Fruit fly (Drosophila melanogaster) whole organism, embryonic: ENCODE results near the gene RhoGAP100F.

Source experiments
- Awh ChIP-seq: fragments of 200-800 bp; sonication (Bioruptor generic); IDR thresholded peaks from 2 replicates; pipeline ENCODE4, ENCODE4 v1.3.6; 2022; ENCODE audit warnings: missing biosample characterization, missing genetic modification characterization
- B-H1 ChIP-seq: fragments of 200-800 bp; sonication (Bioruptor generic); IDR thresholded peaks from 3 replicates; pipeline ENCODE4 v1.3.6; 2022; ENCODE audit warnings: missing biosample characterization, missing genetic modification characterization
- Blimp-1 ChIP-seq: fragments of 200-800 bp; sonication (Bioruptor generic); optimal IDR thresholded peaks from 3 replicates; lab custom pipeline; 2018; ENCODE audit warnings: missing biosample characterization, missing genetic modification characterization, mild to moderate bottlenecking, moderate library complexity, missing genetic modification reagents
- CG11085 ChIP-seq: fragments of 200-800 bp; sonication (Bioruptor generic); IDR thresholded peaks from 2 replicates; pipeline ENCODE4 v1.3.6; 2022; ENCODE audit warnings: missing biosample characterization, missing genetic modification characterization
- CG11456 ChIP-seq: fragments of 200-800 bp; sonication (Bioruptor generic); IDR thresholded peaks from 3 replicates; pipeline ENCODE4 v1.3.6; 2022; ENCODE audit warnings: missing biosample characterization, missing genetic modification characterization
- CG12659 ChIP-seq: fragments of 200-800 bp; sonication (Bioruptor generic); optimal IDR thresholded peaks from 3 replicates; lab custom pipeline; 2017; ENCODE audit warnings: mild to moderate bottlenecking, missing biosample characterization, missing genetic modification reagents, missing genetic modification characterization
- CG13624 ChIP-seq: fragments of 200-800 bp; sonication (Bioruptor generic); optimal IDR thresholded peaks from 2 replicates; lab custom pipeline; 2016; ENCODE audit warnings: missing biosample characterization, missing genetic modification characterization
- CG14441 ChIP-seq: fragments of 200-800 bp; sonication (Bioruptor generic); IDR thresholded peaks from 2 replicates; pipeline ENCODE4 v1.3.6; 2022; ENCODE audit warnings: missing biosample characterization, missing genetic modification characterization
- CG14710 ChIP-seq: fragments of 200-800 bp; sonication (Bioruptor generic); optimal IDR thresholded peaks from 3 replicates; lab custom pipeline; 2019; ENCODE audit warnings: missing biosample characterization, mild to moderate bottlenecking, missing genetic modification characterization, moderate library complexity
- CG15269 ChIP-seq: fragments of 200-800 bp; sonication (Bioruptor generic); optimal IDR thresholded peaks from 2 replicates; lab custom pipeline; 2018; ENCODE audit warnings: missing biosample characterization, mild to moderate bottlenecking, missing genetic modification characterization, moderate library complexity
- CG17328 ChIP-seq: fragments of 200-800 bp; sonication (Bioruptor generic); IDR thresholded peaks from 2 replicates; pipeline ENCODE4 v1.3.6; 2022; ENCODE audit warnings: missing biosample characterization, missing genetic modification characterization
- CG17361 ChIP-seq: fragments of 200-800 bp; sonication (Bioruptor generic); IDR thresholded peaks from 3 replicates; pipeline ENCODE4 v1.3.6; 2022; ENCODE audit warnings: missing biosample characterization, missing genetic modification characterization
- CG32767 ChIP-seq: fragments of 200-800 bp; sonication (Bioruptor generic); IDR thresholded peaks from 2 replicates; pipeline ENCODE4 v1.3.6; 2022; ENCODE audit warnings: missing biosample characterization, missing genetic modification characterization
- CG32772 ChIP-seq: fragments of 200-800 bp; sonication (Bioruptor generic); IDR thresholded peaks from 2 replicates; pipeline ENCODE4 v1.3.6; 2022; ENCODE audit warnings: missing biosample characterization, missing genetic modification characterization
- CG4360 ChIP-seq: fragments of 200-800 bp; sonication (Bioruptor generic); IDR thresholded peaks from 2 replicates; pipeline ENCODE4 v1.3.6; 2022; ENCODE audit warnings: missing biosample characterization, missing genetic modification characterization
- CG8089 ChIP-seq: fragments of 200-800 bp; sonication (Bioruptor generic); optimal IDR thresholded peaks from 3 replicates; lab custom pipeline; 2016; ENCODE audit warnings: missing biosample characterization, missing genetic modification characterization
- CG8359 ChIP-seq: fragments of 200-800 bp; sonication (Bioruptor generic); optimal IDR thresholded peaks from 2 replicates; lab custom pipeline; 2017; ENCODE audit warnings: missing biosample characterization, mild to moderate bottlenecking, missing genetic modification characterization, borderline replicate concordance
- CTCF ChIP-seq: fragments of 200-800 bp; sonication (Bioruptor generic); optimal IDR thresholded peaks from 2 replicates; lab custom pipeline; 2017; ENCODE audit warnings: missing biosample characterization, mild to moderate bottlenecking, missing genetic modification characterization, moderate library complexity
- D19B ChIP-seq: fragments of 200-800 bp; sonication (Bioruptor generic); optimal IDR thresholded peaks from 2 replicates; lab custom pipeline; 2017; ENCODE audit warnings: missing biosample characterization, mild to moderate bottlenecking, missing genetic modification characterization
- Drgx ChIP-seq: fragments of 200-800 bp; sonication (Bioruptor generic); IDR thresholded peaks from 2 replicates; pipeline ENCODE4 v1.3.6; 2022; ENCODE audit warnings: missing biosample characterization, missing genetic modification characterization
- Hey ChIP-seq: fragments of 200-800 bp; sonication (Bioruptor generic); optimal IDR thresholded peaks from 3 replicates; lab custom pipeline; 2018; ENCODE audit warnings: missing biosample characterization, mild to moderate bottlenecking, missing genetic modification characterization
- HmgZ ChIP-seq: fragments of 200-800 bp; sonication (Bioruptor generic); optimal IDR thresholded peaks from 2 replicates; lab custom pipeline; 2018; ENCODE audit warnings: missing biosample characterization, mild to moderate bottlenecking, missing genetic modification characterization
- Hmr ChIP-seq: fragments of 200-800 bp; sonication (Bioruptor generic); optimal IDR thresholded peaks from 3 replicates; lab custom pipeline; 2017; ENCODE audit warnings: mild to moderate bottlenecking, missing biosample characterization, missing genetic modification reagents, missing genetic modification characterization
- Hmx ChIP-seq: fragments of 200-800 bp; sonication (Bioruptor generic); optimal IDR thresholded peaks from 2 replicates; lab custom pipeline; 2016; ENCODE audit warnings: missing biosample characterization, missing genetic modification characterization
- Max ChIP-seq: fragments of 200-800 bp; sonication (Bioruptor generic); optimal IDR thresholded peaks from 2 replicates; lab custom pipeline; 2016; ENCODE audit warnings: missing biosample characterization, mild to moderate bottlenecking, missing genetic modification characterization
- NC2α ChIP-seq: fragments of 200-800 bp; sonication (Bioruptor generic); optimal IDR thresholded peaks from 2 replicates; lab custom pipeline; 2016; ENCODE audit warnings: missing biosample characterization, missing genetic modification characterization
- NfI ChIP-seq: fragments of 200-800 bp; sonication (Bioruptor generic); optimal IDR thresholded peaks from 3 replicates; lab custom pipeline; 2018; ENCODE audit warnings: missing biosample characterization, mild to moderate bottlenecking, missing genetic modification characterization, moderate library complexity
- Optix ChIP-seq: fragments of 200-800 bp; sonication (Bioruptor generic); IDR thresholded peaks from 3 replicates; pipeline ENCODE4 v1.3.6; 2022; ENCODE audit warnings: missing biosample characterization, missing genetic modification characterization
- PHDP ChIP-seq: fragments of 200-800 bp; sonication (Bioruptor generic); optimal IDR thresholded peaks from 3 replicates; lab custom pipeline; 2018; ENCODE audit warnings: missing biosample characterization, mild to moderate bottlenecking, missing genetic modification characterization, moderate library complexity
- Ravus ChIP-seq: fragments of 200-800 bp; sonication (Bioruptor generic); IDR thresholded peaks from 2 replicates; pipeline ENCODE4 v1.3.6; 2022; ENCODE audit warnings: missing biosample characterization, missing genetic modification characterization
- Side ChIP-seq: fragments of 200-800 bp; sonication (Bioruptor generic); optimal IDR thresholded peaks from 2 replicates; lab custom pipeline; 2016; ENCODE audit warnings: missing biosample characterization, missing genetic modification characterization
- Sox102F ChIP-seq: fragments of 200-800 bp; sonication (Bioruptor generic); optimal IDR thresholded peaks from 2 replicates; lab custom pipeline; 2018; ENCODE audit warnings: missing biosample characterization, mild to moderate bottlenecking, missing genetic modification characterization, moderate library complexity
- Xrp1 ChIP-seq: fragments of 200-800 bp; sonication (Bioruptor generic); IDR thresholded peaks from 2 replicates; pipeline ENCODE4 v1.3.6; 2022; ENCODE audit warnings: missing biosample characterization, missing genetic modification characterization
- ab ChIP-seq: fragments of 200-800 bp; sonication (Bioruptor generic); optimal IDR thresholded peaks from 2 replicates; lab custom pipeline; 2016; ENCODE audit warnings: missing biosample characterization, missing genetic modification characterization
- aop ChIP-seq: fragments of 200-800 bp; sonication (Bioruptor generic); IDR thresholded peaks from 2 replicates; pipeline ENCODE4 v1.3.6; 2022; ENCODE audit warnings: missing biosample characterization, missing genetic modification characterization
- br ChIP-seq: fragments of >200 bp; optimal IDR thresholded peaks from 2 replicates; lab custom pipeline; 2017
- chif ChIP-seq, 2 experiments: fragments of 200-800 bp; sonication (Bioruptor generic); optimal IDR thresholded peaks; 3 replicates each; lab custom pipeline; 2016; ENCODE audit warnings: missing biosample characterization in 2 of 2, missing genetic modification characterization in 2 of 2
- dmrt99B ChIP-seq: fragments of 200-800 bp; sonication (Bioruptor generic); optimal IDR thresholded peaks from 2 replicates; lab custom pipeline; 2018; ENCODE audit warnings: missing biosample characterization, mild to moderate bottlenecking, missing genetic modification characterization, moderate library complexity
- fd64A ChIP-seq: fragments of 200-800 bp; sonication (Bioruptor generic); optimal IDR thresholded peaks from 3 replicates; lab custom pipeline; 2018; ENCODE audit warnings: missing biosample characterization, mild to moderate bottlenecking, missing genetic modification characterization
- fd96Cb ChIP-seq: fragments of 200-800 bp; sonication (Bioruptor generic); optimal IDR thresholded peaks from 2 replicates; lab custom pipeline; 2018; ENCODE audit warnings: missing biosample characterization, mild to moderate bottlenecking, missing genetic modification characterization, moderate library complexity
- fu2 ChIP-seq: fragments of 200-800 bp; sonication (Bioruptor generic); optimal IDR thresholded peaks from 2 replicates; lab custom pipeline; 2016; ENCODE audit warnings: missing biosample characterization, missing genetic modification characterization
- klu ChIP-seq: fragments of 200-800 bp; sonication (Bioruptor generic); IDR thresholded peaks from 2 replicates; pipeline ENCODE4 v1.3.6; 2022; ENCODE audit warnings: missing biosample characterization, missing genetic modification characterization
- lab ChIP-seq: fragments of 200-800 bp; sonication (Bioruptor generic); optimal IDR thresholded peaks from 3 replicates; lab custom pipeline; 2017; ENCODE audit warnings: missing biosample characterization, missing genetic modification characterization, mild to moderate bottlenecking, moderate library complexity, missing genetic modification reagents
- org-1 ChIP-seq: fragments of 200-800 bp; sonication (Bioruptor generic); optimal IDR thresholded peaks from 2 replicates; lab custom pipeline; 2017; ENCODE audit warnings: missing biosample characterization, missing genetic modification characterization
- ranshi ChIP-seq: fragments of 200-800 bp; sonication (Bioruptor generic); IDR thresholded peaks from 2 replicates; pipeline ENCODE4 v1.3.6; 2022; ENCODE audit warnings: missing biosample characterization, missing genetic modification characterization
- sd ChIP-seq: fragments of 200-800 bp; sonication (Bioruptor generic); optimal IDR thresholded peaks from 3 replicates; lab custom pipeline; 2018; ENCODE audit warnings: missing biosample characterization, mild to moderate bottlenecking, missing genetic modification characterization, moderate library complexity
- sima ChIP-seq: fragments of 200-800 bp; sonication (Bioruptor generic); optimal IDR thresholded peaks from 2 replicates; lab custom pipeline; 2016; ENCODE audit warnings: missing biosample characterization, missing genetic modification characterization
- sisA ChIP-seq: fragments of 200-800 bp; sonication (Bioruptor generic); IDR thresholded peaks from 2 replicates; pipeline ENCODE4 v1.3.6; 2022; ENCODE audit warnings: missing biosample characterization, missing genetic modification characterization
- slbo ChIP-seq: fragments of 200-800 bp; sonication (Bioruptor generic); IDR thresholded peaks from 2 replicates; pipeline ENCODE4 v1.3.6; 2022; ENCODE audit warnings: missing biosample characterization, missing genetic modification characterization
- stwl ChIP-seq: fragments of 200-800 bp; sonication (Bioruptor generic); optimal IDR thresholded peaks from 3 replicates; lab custom pipeline; 2018; ENCODE audit warnings: missing biosample characterization, mild to moderate bottlenecking, missing genetic modification characterization, moderate library complexity
- yki ChIP-seq: fragments of >200 bp; optimal IDR thresholded peaks from 3 replicates; lab custom pipeline; 2018
- zf30C ChIP-seq: fragments of 200-800 bp; sonication (Bioruptor generic); optimal IDR thresholded peaks from 3 replicates; lab custom pipeline; 2018; ENCODE audit warnings: missing biosample characterization, mild to moderate bottlenecking, missing genetic modification characterization

Gene RhoGAP100F

DNA sequence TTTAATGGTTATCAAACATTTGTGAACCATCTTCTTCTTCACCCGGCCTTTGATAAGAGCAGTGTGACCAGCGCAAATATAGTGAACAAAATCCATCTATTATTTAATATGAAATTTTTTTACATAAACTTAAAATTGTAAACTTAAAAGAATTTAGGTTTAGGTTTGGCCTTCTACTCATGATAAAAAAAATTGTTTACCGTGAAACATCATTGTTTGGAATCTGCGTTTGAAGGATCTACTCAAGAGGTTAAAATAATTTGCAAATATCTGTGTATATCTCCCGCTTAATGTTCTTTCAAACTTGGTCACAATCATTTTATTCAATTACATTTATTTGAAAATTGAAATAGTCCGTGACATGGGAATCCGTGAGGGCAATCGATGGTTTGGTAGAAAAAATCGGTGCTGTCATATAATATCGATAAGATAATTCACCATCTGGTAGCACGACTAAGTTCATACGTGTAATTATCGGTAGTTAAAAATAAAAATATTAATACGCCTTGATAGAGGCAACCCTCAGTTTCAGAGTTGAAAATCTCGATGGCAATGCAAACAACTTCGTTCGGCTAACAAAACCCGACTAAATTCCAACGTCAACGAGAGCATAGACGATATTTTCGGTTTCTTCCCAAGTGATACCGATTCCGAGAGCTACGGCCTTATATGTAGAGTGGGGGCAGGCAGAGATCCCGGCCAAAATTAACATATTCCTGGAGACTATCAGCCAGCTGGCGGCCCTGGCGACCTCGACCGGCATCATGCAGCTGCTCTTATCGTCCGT is 40.4 kb upstream of the RhoGAP100F start, which contains the start of the genes betaGlu and sip3 (continued):
- TF ChIP-seq CG15269 (tag; lab: Kevin White, UChicago), result no peak
- no peak for TF ChIP-seq Optix (GFP tag; lab: Robert Waterston, UW)
- peak; percentile 64 for TF ChIP-seq CG14710 (tag; lab: Kevin White, UChicago)
- TF ChIP-seq sd (tag; lab: Kevin White, UChicago), result no peak
- no peak for TF ChIP-seq CTCF (GFP tag; lab: Kevin White, UChicago)
- TF ChIP-seq Blimp-1 (GFP tag; lab: Kevin White, UChicago), result no peak
- TF ChIP-seq fd96Cb (tag; lab: Kevin White, UChicago), result no peak
- TF ChIP-seq D19B (GFP tag; lab: Kevin White, UChicago), result no peak
- TF ChIP-seq NC2α (GFP tag; lab: Kevin White, UChicago), result no peak
- TF ChIP-seq CG17361 (GFP tag; lab: Robert Waterston, UW), result peak; percentile 75; the same call in 2 of the 3 replicates
- no peak for TF ChIP-seq sima (GFP tag; lab: Kevin White, UChicago)
- TF ChIP-seq yki, result no peak
- TF ChIP-seq CG4360, result no peak
- no peak for TF ChIP-seq fd64A (GFP tag; lab: Kevin White, UChicago)
- TF ChIP-seq Ravus (GFP tag; lab: Robert Waterston, UW), result no peak
- TF ChIP-seq CG32772 (GFP tag; lab: Robert Waterston, UW), result no peak
- no peak for TF ChIP-seq ranshi (GFP tag; lab: Robert Waterston, UW)
- TF ChIP-seq CG17328 (GFP tag; lab: Robert Waterston, UW), result no peak
- no peak for TF ChIP-seq CG11456
- TF ChIP-seq Max (GFP tag; lab: Kevin White, UChicago), result peak; percentile 35
- TF ChIP-seq slbo (GFP tag; lab: Robert Waterston, UW), result no peak
- no peak for TF ChIP-seq CG8089
- TF ChIP-seq dmrt99B (tag; lab: Kevin White, UChicago), result no peak
- TF ChIP-seq CG12659 (GFP tag; lab: Kevin White, UChicago), result peak; percentile 75
- TF ChIP-seq aop (GFP tag; lab: Robert Waterston, UW), result no peak
- TF ChIP-seq chif (GFP tag; optimal IDR thresholded peaks at IDR 0.05; lab: Kevin White, UChicago), result no peak
- no peak for TF ChIP-seq CG14441 (GFP tag; lab: Robert Waterston, UW)
- no peak for TF ChIP-seq Hmx (GFP tag; lab: Kevin White, UChicago)
- TF ChIP-seq sisA (GFP tag; lab: Robert Waterston, UW), result no peak
- no peak for TF ChIP-seq org-1 (GFP tag; lab: Kevin White, UChicago)
- peak; percentile 49 for TF ChIP-seq stwl (tag; lab: Kevin White, UChicago)
- TF ChIP-seq lab (GFP tag; lab: Kevin White, UChicago), result no peak
- no peak for TF ChIP-seq Hey (tag; lab: Kevin White, UChicago)
- no peak for TF ChIP-seq fu2 (GFP tag; lab: Kevin White, UChicago)
- no peak for TF ChIP-seq B-H1 (GFP tag; lab: Robert Waterston, UW)
- TF ChIP-seq ab (GFP tag; lab: Kevin White, UChicago), result no peak
- TF ChIP-seq Hmr (GFP tag; lab: Kevin White, UChicago), result no peak
- no peak for TF ChIP-seq Sox102F (GFP tag; lab: Kevin White, UChicago)
- no peak for TF ChIP-seq zf30C (GFP tag; lab: Kevin White, UChicago)
- TF ChIP-seq PHDP (tag; lab: Kevin White, UChicago), result peak; percentile 3
- no peak for TF ChIP-seq CG32767 (GFP tag; lab: Robert Waterston, UW)
- TF ChIP-seq CG8359 (GFP tag; lab: Kevin White, UChicago), result no peak
- peak; percentile 43 for TF ChIP-seq HmgZ
- TF ChIP-seq br, result no peak
- TF ChIP-seq klu (GFP tag; lab: Robert Waterston, UW), result no peak
- TF ChIP-seq CG13624 (GFP tag; lab: Kevin White, UChicago), result peak; percentile 3
- no peak for TF ChIP-seq NfI (GFP tag; lab: Kevin White, UChicago)
- no peak for TF ChIP-seq Awh
- no peak for TF ChIP-seq Drgx (GFP tag; lab: Robert Waterston, UW)
- no peak for TF ChIP-seq CG11085 (GFP tag; lab: Robert Waterston, UW)
- no peak for TF ChIP-seq Xrp1 (GFP tag; lab: Robert Waterston, UW)
- TF ChIP-seq Side (GFP tag; lab: Kevin White, UChicago), result no peak
